Worm (Caenorhabditis elegans) whole organism, mixed stage, embryonic: ENCODE measurements around the gene C07A9.13.

ENCODE experiments used
- M03D4.4 ChIP-seq: sonication (generic microtip); optimal IDR thresholded peaks from 2 replicates; lab custom pipeline; 2017; ENCODE audit warnings: mild to moderate bottlenecking, missing genetic modification characterization, missing compliant biosample characterization
- bed-3 ChIP-seq: fragments of 200-800 bp; sonication (Bioruptor generic); optimal IDR thresholded peaks from 3 replicates; lab custom pipeline; 2018; ENCODE audit warnings: mild to moderate bottlenecking, missing genetic modification characterization, moderate library complexity, missing compliant biosample characterization
- blmp-1 ChIP-seq: fragments of 150-350 bp; optimal IDR thresholded peaks from 2 replicates; lab custom pipeline; 2014; ENCODE audit warnings: missing biosample characterization, missing genetic modification characterization
- ceh-39 ChIP-seq: fragments of 150-350 bp; optimal IDR thresholded peaks from 2 replicates; lab custom pipeline; 2014; ENCODE audit warnings: missing biosample characterization, missing genetic modification characterization
- ceh-43 ChIP-seq: fragments of 200-800 bp; sonication (Bioruptor generic); optimal IDR thresholded peaks from 2 replicates; lab custom pipeline; 2018; ENCODE audit warnings: mild to moderate bottlenecking, missing genetic modification characterization, moderate library complexity, missing compliant biosample characterization
- ceh-83 ChIP-seq: fragments of 200-800 bp; sonication (Bioruptor generic); optimal IDR thresholded peaks from 2 replicates; lab custom pipeline; 2018; ENCODE audit warnings: mild to moderate bottlenecking, missing genetic modification characterization, missing compliant biosample characterization
- ces-1 ChIP-seq: fragments of 150-350 bp; optimal IDR thresholded peaks from 2 replicates; lab custom pipeline; 2014; ENCODE audit warnings: missing biosample characterization, missing genetic modification reagents, missing genetic modification characterization
- cnd-1 ChIP-seq: fragments of 200-800 bp; sonication (Bioruptor generic); optimal IDR thresholded peaks from 2 replicates; lab custom pipeline; 2018; ENCODE audit warnings: mild to moderate bottlenecking, missing genetic modification characterization, missing compliant biosample characterization
- drap-1 ChIP-seq: fragments of 200-800 bp; sonication (Bioruptor generic); optimal IDR thresholded peaks from 3 replicates; lab custom pipeline; 2018; ENCODE audit warnings: mild to moderate bottlenecking, missing genetic modification characterization, missing compliant biosample characterization
- elt-1 ChIP-seq: sonication (generic microtip); optimal IDR thresholded peaks from 2 replicates; lab custom pipeline; 2017; ENCODE audit warnings: missing genetic modification characterization, mild to moderate bottlenecking, missing compliant biosample characterization, antibody characterized with exemption, moderate library complexity, borderline replicate concordance; ENCODE audit not compliant: insufficient read depth
- elt-3 ChIP-seq: fragments of 150-350 bp; optimal IDR thresholded peaks from 2 replicates; lab custom pipeline; 2014; ENCODE audit warnings: missing biosample characterization, missing genetic modification characterization
- flh-1 ChIP-seq: fragments of 200-800 bp; sonication (Bioruptor generic); optimal IDR thresholded peaks from 2 replicates; lab custom pipeline; 2018; ENCODE audit warnings: mild to moderate bottlenecking, missing genetic modification characterization, moderate library complexity, missing compliant biosample characterization
- ham-2 ChIP-seq: fragments of 200-800 bp; sonication (Bioruptor generic); optimal IDR thresholded peaks from 2 replicates; lab custom pipeline; 2018; ENCODE audit warnings: mild to moderate bottlenecking, missing genetic modification characterization, missing compliant biosample characterization
- hlh-1 ChIP-seq: fragments of 150-350 bp; optimal IDR thresholded peaks from 2 replicates; lab custom pipeline; 2014; ENCODE audit warnings: missing biosample characterization, missing genetic modification reagents, missing genetic modification characterization
- lin-13 ChIP-seq: fragments of 150-350 bp; optimal IDR thresholded peaks from 2 replicates; lab custom pipeline; 2014; ENCODE audit warnings: missing biosample characterization, missing genetic modification characterization
- lin-32 ChIP-seq: fragments of 200-800 bp; sonication (Bioruptor generic); optimal IDR thresholded peaks from 2 replicates; lab custom pipeline; 2018; ENCODE audit warnings: mild to moderate bottlenecking, missing genetic modification characterization, missing compliant biosample characterization
- lsy-2 ChIP-seq: fragments of 150-350 bp; optimal IDR thresholded peaks from 2 replicates; lab custom pipeline; 2014; ENCODE audit warnings: missing biosample characterization, missing genetic modification characterization
- mab-5 ChIP-seq: fragments of 150-350 bp; optimal IDR thresholded peaks from 2 replicates; lab custom pipeline; 2014; ENCODE audit warnings: missing biosample characterization, missing genetic modification characterization
- mep-1 ChIP-seq: fragments of 150-350 bp; optimal IDR thresholded peaks from 2 replicates; lab custom pipeline; 2017; ENCODE audit warnings: missing biosample characterization, missing genetic modification reagents, missing genetic modification characterization, inconsistent platforms
- mls-2 ChIP-seq: sonication (generic microtip); optimal IDR thresholded peaks from 2 replicates; lab custom pipeline; 2016; ENCODE audit warnings: mild to moderate bottlenecking, missing genetic modification characterization, moderate library complexity, missing compliant biosample characterization
- nhr-12 ChIP-seq: fragments of 150-350 bp; optimal IDR thresholded peaks from 2 replicates; lab custom pipeline; 2014; ENCODE audit warnings: missing biosample characterization, missing genetic modification characterization
- nhr-2 ChIP-seq: fragments of 150-350 bp; optimal IDR thresholded peaks from 2 replicates; lab custom pipeline; 2014; ENCODE audit warnings: missing biosample characterization, missing genetic modification characterization
- nhr-237 ChIP-seq: fragments of 150-350 bp; optimal IDR thresholded peaks from 2 replicates; lab custom pipeline; 2014; ENCODE audit warnings: missing biosample characterization, missing genetic modification characterization
- nhr-28 ChIP-seq: fragments of 150-350 bp; optimal IDR thresholded peaks from 2 replicates; lab custom pipeline; 2014; ENCODE audit warnings: missing biosample characterization, missing genetic modification characterization
- nhr-76 ChIP-seq: sonication (generic microtip); optimal IDR thresholded peaks from 2 replicates; lab custom pipeline; 2017; ENCODE audit warnings: missing biosample characterization, missing genetic modification characterization
- pha-4 ChIP-seq: fragments of 150-350 bp; optimal IDR thresholded peaks from 2 replicates; lab custom pipeline; 2018; ENCODE audit warnings: missing biosample characterization, missing genetic modification reagents, missing genetic modification characterization
- sem-2 ChIP-seq: fragments of 200-800 bp; sonication (Bioruptor generic); optimal IDR thresholded peaks from 2 replicates; lab custom pipeline; 2018; ENCODE audit warnings: mild to moderate bottlenecking, missing genetic modification characterization, missing compliant biosample characterization
- snpc-4 ChIP-seq: fragments of 150-350 bp; optimal IDR thresholded peaks from 2 replicates; lab custom pipeline; 2014; ENCODE audit warnings: missing biosample characterization, missing genetic modification characterization
- sptf-1 ChIP-seq: sonication (generic microtip); optimal IDR thresholded peaks from 2 replicates; lab custom pipeline; 2017; ENCODE audit warnings: mild to moderate bottlenecking, missing genetic modification characterization, moderate library complexity, missing compliant biosample characterization
- tbx-8 ChIP-seq: fragments of 200-800 bp; sonication (Bioruptor generic); optimal IDR thresholded peaks from 2 replicates; lab custom pipeline; 2018; ENCODE audit warnings: mild to moderate bottlenecking, missing genetic modification characterization, moderate library complexity, missing compliant biosample characterization
- unc-120 ChIP-seq: sonication (generic microtip); optimal IDR thresholded peaks from 2 replicates; lab custom pipeline; 2017; ENCODE audit warnings: missing genetic modification characterization, missing compliant biosample characterization; ENCODE audit not compliant: poor library complexity, severe bottlenecking
- unc-39 ChIP-seq: fragments of 150-350 bp; optimal IDR thresholded peaks from 2 replicates; lab custom pipeline; 2014; ENCODE audit warnings: missing biosample characterization, missing genetic modification characterization
- unc-62 ChIP-seq: fragments of 150-350 bp; optimal IDR thresholded peaks from 2 replicates; lab custom pipeline; 2014; ENCODE audit warnings: missing biosample characterization, missing genetic modification reagents, missing genetic modification characterization
- zip-8 ChIP-seq: fragments of 150-350 bp; optimal IDR thresholded peaks from 2 replicates; lab custom pipeline; 2014; ENCODE audit warnings: missing biosample characterization, missing genetic modification characterization
- ztf-11 ChIP-seq: fragments of 150-350 bp; optimal IDR thresholded peaks from 2 replicates; lab custom pipeline; 2014; ENCODE audit warnings: missing biosample characterization, missing genetic modification characterization

The C07A9.13 gene

ce11 chrIII:9705157-9705905, 24.2 kb upstream of the C07A9.13 start:
- peak; percentile 61 for TF ChIP-seq nhr-2 (tag; lab: Kevin White, UChicago)
- TF ChIP-seq ceh-83: no peak
- TF ChIP-seq zip-8: peak; percentile 40
- peak; percentile 56 for TF ChIP-seq ham-2 (GFP tag; lab: Kevin White, UChicago)
- no peak for TF ChIP-seq unc-39
- no peak for TF ChIP-seq lsy-2 (tag; lab: Kevin White, UChicago)
- TF ChIP-seq elt-3 (tag; lab: Kevin White, UChicago): no peak
- peak; percentile 32 for TF ChIP-seq unc-120 (tag; lab: Kevin White, UChicago)
- TF ChIP-seq, all 35 proteins: peak for 4

ce11 chrIII:9704606-9704938, 23.5 kb upstream of the C07A9.13 start:
- TF ChIP-seq M03D4.4 (tag; lab: Kevin White, UChicago): no peak
- no peak for TF ChIP-seq elt-1 (tag; lab: Kevin White, UChicago)
- TF ChIP-seq blmp-1 (tag; lab: Kevin White, UChicago): no peak
- no peak for TF ChIP-seq sptf-1 (tag; lab: Kevin White, UChicago)
- no peak for TF ChIP-seq nhr-28 (tag; lab: Kevin White, UChicago)

ce11 chrIII:9703747-9704605, 22.9 kb upstream of the C07A9.13 start:
- TF ChIP-seq drap-1 (GFP tag; lab: Kevin White, UChicago) (peak; percentile 9), nhr-237 (tag; lab: Kevin White, UChicago) (no peak), unc-39 (no peak), lsy-2 (tag; lab: Kevin White, UChicago) (no peak), bed-3 (GFP tag; lab: Kevin White, UChicago) (no peak), unc-120 (tag; lab: Kevin White, UChicago) (peak; percentile 54), mep-1 (tag; lab: Kevin White, UChicago) (no peak), tbx-8 (GFP tag; lab: Kevin White, UChicago) (no peak), sptf-1 (tag; lab: Kevin White, UChicago) (peak; percentile 31), nhr-28 (tag; lab: Kevin White, UChicago) (no peak), ceh-43 (GFP tag; lab: Kevin White, UChicago) (no peak), elt-1 (tag; lab: Kevin White, UChicago) (no peak), zip-8 (peak; percentile 81), ceh-39 (tag; lab: Kevin White, UChicago) (no peak), elt-3 (tag; lab: Kevin White, UChicago) (no peak), mab-5 (tag; lab: Kevin White, UChicago) (no peak), snpc-4 (tag; lab: Kevin White, UChicago) (no peak), M03D4.4 (tag; lab: Kevin White, UChicago) (peak; percentile 26), ztf-11 (tag; lab: Kevin White, UChicago) (no peak), ham-2 (GFP tag; lab: Kevin White, UChicago) (peak; percentile 10), lin-32 (no peak), nhr-76 (tag; lab: Kevin White, UChicago) (no peak), ceh-83 (no peak), cnd-1 (no peak), ces-1 (peak; percentile 80), nhr-2 (tag; lab: Kevin White, UChicago) (no peak), sem-2 (GFP tag; lab: Kevin White, UChicago) (peak; percentile 27), pha-4 (no peak), hlh-1 (tag; lab: Kevin White, UChicago) (peak; percentile 54), flh-1 (GFP tag; lab: Kevin White, UChicago) (no peak), nhr-12 (tag; lab: Kevin White, UChicago) (no peak), mls-2 (no peak), unc-62 (GFP tag; lab: Kevin White, UChicago) (no peak), lin-13 (peak; percentile 36), blmp-1 (tag; lab: Kevin White, UChicago) (no peak)
- TF ChIP-seq, all 35 proteins: peak for 10
